Worm (Caenorhabditis elegans) whole organism, L4 larva: ENCODE results near the gene W06G6.10.

ENCODE experiments used
- F37D6.2 ChIP-seq: sonication (generic microtip); optimal IDR thresholded peaks from 2 replicates; lab custom pipeline; 2016; ENCODE audit warnings: mild to moderate bottlenecking, missing genetic modification characterization, missing compliant biosample characterization
- T20F7.1 ChIP-seq: fragments of 200-800 bp; sonication (Bioruptor generic); optimal IDR thresholded peaks from 2 replicates; lab custom pipeline; 2018; ENCODE audit warnings: mild to moderate bottlenecking, missing genetic modification characterization, missing compliant biosample characterization
- T26A8.4 ChIP-seq: fragments of 200-800 bp; sonication (Bioruptor generic); IDR thresholded peaks from 2 replicates; pipeline ENCODE4 v1.3.6; 2022; ENCODE audit warnings: missing genetic modification characterization, missing compliant biosample characterization
- Y5F2A.4 ChIP-seq: fragments of 200-800 bp; sonication (Bioruptor generic); optimal IDR thresholded peaks from 2 replicates; lab custom pipeline; 2018; ENCODE audit warnings: mild to moderate bottlenecking, missing genetic modification characterization, missing compliant biosample characterization
- aly-2 ChIP-seq: sonication (generic microtip); optimal IDR thresholded peaks from 2 replicates; lab custom pipeline; 2018; ENCODE audit warnings: missing biosample characterization, missing genetic modification characterization
- ama-1 ChIP-seq: fragments of 150-350 bp; optimal IDR thresholded peaks from 2 replicates; lab custom pipeline; 2014; ENCODE audit warnings: inconsistent platforms, mixed read lengths
- ceh-20 ChIP-seq: fragments of 200-800 bp; sonication (Bioruptor generic); IDR thresholded peaks from 2 replicates; pipeline ENCODE4 v1.3.6; 2022; ENCODE audit warnings: missing genetic modification reagents, missing genetic modification characterization, missing compliant biosample characterization
- daf-12 ChIP-seq: fragments of 150-350 bp; optimal IDR thresholded peaks from 2 replicates; lab custom pipeline; 2014; ENCODE audit warnings: missing biosample characterization, missing genetic modification reagents, missing genetic modification characterization
- daf-16 ChIP-seq, 3 experiments: sonication (generic microtip); optimal IDR thresholded peaks; 2 replicates each; lab custom pipeline; 2016 to 2017; ENCODE audit warnings: missing genetic modification characterization in 3 of 3, missing genetic modification reagents in 3 of 3, mild to moderate bottlenecking in 2 of 3, missing compliant biosample characterization in 2 of 3, missing biosample characterization in 1 of 3, moderate library complexity in 1 of 3
- daf-19 ChIP-seq: fragments of 200-800 bp; sonication (Bioruptor generic); conservative IDR thresholded peaks from 2 replicates; pipeline ENCODE4 v1.3.6; 2022; ENCODE audit warnings: missing genetic modification characterization, missing compliant biosample characterization
- dmd-6 ChIP-seq: fragments of 200-800 bp; sonication (Bioruptor generic); IDR thresholded peaks from 2 replicates; pipeline ENCODE4 v1.3.6; 2022; ENCODE audit warnings: missing genetic modification reagents, missing genetic modification characterization, missing compliant biosample characterization
- dmd-8 ChIP-seq: fragments of 200-800 bp; sonication (Bioruptor generic); IDR thresholded peaks from 2 replicates; pipeline ENCODE4 v1.3.6; 2022; ENCODE audit warnings: missing genetic modification characterization, missing compliant biosample characterization
- dve-1 ChIP-seq: sonication (generic microtip); optimal IDR thresholded peaks from 2 replicates; lab custom pipeline; 2017; ENCODE audit warnings: antibody characterized with exemption, mild to moderate bottlenecking, missing genetic modification characterization, missing compliant biosample characterization; ENCODE audit not compliant: insufficient read depth
- egl-27 ChIP-seq: sonication (generic microtip); optimal IDR thresholded peaks from 3 replicates; lab custom pipeline; 2017; ENCODE audit warnings: missing biosample characterization, missing genetic modification reagents, missing genetic modification characterization
- egl-43 ChIP-seq: fragments of 200-800 bp; sonication (Bioruptor generic); IDR thresholded peaks from 2 replicates; pipeline ENCODE4 v1.3.6; 2022; ENCODE audit warnings: missing genetic modification reagents, missing genetic modification characterization, missing compliant biosample characterization
- hlh-11 ChIP-seq: fragments of 200-800 bp; sonication (Bioruptor generic); optimal IDR thresholded peaks from 2 replicates; lab custom pipeline; 2018; ENCODE audit warnings: mild to moderate bottlenecking, missing genetic modification characterization, missing compliant biosample characterization
- hlh-30 ChIP-seq: sonication (generic microtip); optimal IDR thresholded peaks from 2 replicates; lab custom pipeline; 2017; ENCODE audit warnings: antibody characterized with exemption, mild to moderate bottlenecking, missing genetic modification characterization, missing compliant biosample characterization; ENCODE audit not compliant: insufficient read depth
- hmg-1.1 ChIP-seq: fragments of 200-800 bp; sonication (Bioruptor generic); IDR thresholded peaks from 2 replicates; pipeline ENCODE4 v1.3.6; 2022; ENCODE audit warnings: missing genetic modification reagents, missing genetic modification characterization, missing compliant biosample characterization
- lin-13 ChIP-seq: fragments of 150-350 bp; optimal IDR thresholded peaks from 2 replicates; lab custom pipeline; 2014; ENCODE audit warnings: missing biosample characterization, missing genetic modification reagents, missing genetic modification characterization
- lin-29 ChIP-seq: fragments of 200-800 bp; sonication (Bioruptor generic); IDR thresholded peaks from 2 replicates; pipeline ENCODE4 v1.3.6; 2022; ENCODE audit warnings: missing genetic modification reagents, missing genetic modification characterization, missing compliant biosample characterization
- lin-38 ChIP-seq: fragments of 200-800 bp; sonication (Bioruptor generic); IDR thresholded peaks from 2 replicates; pipeline ENCODE4 v1.3.6; 2022; ENCODE audit warnings: missing genetic modification reagents, missing genetic modification characterization, missing compliant biosample characterization
- madf-9 ChIP-seq: fragments of 200-800 bp; sonication (Bioruptor generic); conservative IDR thresholded peaks from 2 replicates; pipeline ENCODE4 v1.3.6; 2022; ENCODE audit warnings: missing genetic modification reagents, missing genetic modification characterization, missing compliant biosample characterization
- nhr-10 ChIP-seq: fragments of 150-350 bp; optimal IDR thresholded peaks from 2 replicates; lab custom pipeline; 2014; ENCODE audit warnings: missing biosample characterization, missing genetic modification characterization
- nhr-28 ChIP-seq: fragments of 150-350 bp; optimal IDR thresholded peaks from 2 replicates; lab custom pipeline; 2014; ENCODE audit warnings: missing biosample characterization, missing genetic modification characterization
- nhr-48 ChIP-seq: sonication (generic microtip); optimal IDR thresholded peaks from 2 replicates; lab custom pipeline; 2016; ENCODE audit warnings: mild to moderate bottlenecking, missing genetic modification characterization, missing compliant biosample characterization
- nhr-6 ChIP-seq: fragments of 150-350 bp; optimal IDR thresholded peaks from 2 replicates; lab custom pipeline; 2014; ENCODE audit warnings: missing biosample characterization, missing genetic modification characterization
- nhr-77 ChIP-seq: fragments of 150-350 bp; optimal IDR thresholded peaks from 2 replicates; lab custom pipeline; 2014; ENCODE audit warnings: missing biosample characterization, missing genetic modification characterization
- php-3 ChIP-seq: fragments of 200-800 bp; sonication (Bioruptor generic); IDR thresholded peaks from 2 replicates; pipeline ENCODE4 v1.3.6; 2022; ENCODE audit warnings: missing genetic modification reagents, missing genetic modification characterization, missing compliant biosample characterization
- pqm-1 ChIP-seq: sonication (generic microtip); optimal IDR thresholded peaks from 2 replicates; lab custom pipeline; 2017; ENCODE audit warnings: missing biosample characterization, missing genetic modification characterization
- saeg-2 ChIP-seq: fragments of 200-800 bp; sonication (Bioruptor generic); IDR thresholded peaks from 2 replicates; pipeline ENCODE4 v1.3.6; 2022; ENCODE audit warnings: missing genetic modification reagents, missing genetic modification characterization, missing compliant biosample characterization
- sdz-12 ChIP-seq: fragments of 200-800 bp; sonication (Bioruptor generic); optimal IDR thresholded peaks from 2 replicates; lab custom pipeline; 2018; ENCODE audit warnings: mild to moderate bottlenecking, missing genetic modification characterization, missing compliant biosample characterization
- set-16 ChIP-seq: fragments of 200-800 bp; sonication (Bioruptor generic); IDR thresholded peaks from 2 replicates; pipeline ENCODE4 v1.3.6; 2022; ENCODE audit warnings: missing genetic modification reagents, missing genetic modification characterization, missing compliant biosample characterization
- skn-1 ChIP-seq: fragments of 150-350 bp; optimal IDR thresholded peaks from 2 replicates; lab custom pipeline; 2014; ENCODE audit warnings: missing biosample characterization, missing genetic modification characterization
- snpc-1.2 ChIP-seq: fragments of 200-800 bp; sonication (Bioruptor generic); IDR thresholded peaks from 2 replicates; pipeline ENCODE4 v1.3.6; 2022; ENCODE audit warnings: missing genetic modification reagents, missing genetic modification characterization, missing compliant biosample characterization
- spr-1 ChIP-seq: sonication (generic microtip); optimal IDR thresholded peaks from 2 replicates; lab custom pipeline; 2016; ENCODE audit warnings: mild to moderate bottlenecking, missing genetic modification characterization, missing compliant biosample characterization
- tag-97 ChIP-seq: fragments of 200-800 bp; sonication (Bioruptor generic); IDR thresholded peaks from 2 replicates; pipeline ENCODE4 v1.3.6; 2022; ENCODE audit warnings: missing genetic modification characterization, missing compliant biosample characterization
- unc-39 ChIP-seq: sonication (generic microtip); optimal IDR thresholded peaks from 2 replicates; lab custom pipeline; 2017; ENCODE audit warnings: missing biosample characterization, missing genetic modification characterization
- unc-62 ChIP-seq, 3 experiments: fragments of 150-350 bp in 1 of 3; sonication (generic microtip); optimal IDR thresholded peaks in 2 of 3; peaks in 1 of 3; 1 replicate in 1 of 3; 2 replicates in 2 of 3; lab custom pipeline; 2014 to 2017; ENCODE audit warnings: missing biosample characterization in 3 of 3, missing genetic modification characterization in 3 of 3, missing genetic modification reagents in 3 of 3, missing genotype in 1 of 3
- vab-7 ChIP-seq: fragments of 200-800 bp; sonication (Bioruptor generic); IDR thresholded peaks from 2 replicates; pipeline ENCODE4 v1.3.6; 2022; ENCODE audit warnings: missing genetic modification reagents, missing genetic modification characterization, missing compliant biosample characterization
- zfp-2 ChIP-seq: sonication (generic microtip); optimal IDR thresholded peaks from 2 replicates; lab custom pipeline; 2016; ENCODE audit warnings: mild to moderate bottlenecking, missing genetic modification characterization, missing compliant biosample characterization
- zip-2 ChIP-seq: fragments of 150-350 bp; optimal IDR thresholded peaks from 2 replicates; lab custom pipeline; 2014; ENCODE audit warnings: missing biosample characterization, missing genetic modification characterization
- ztf-7 ChIP-seq: fragments of 150-350 bp; optimal IDR thresholded peaks from 2 replicates; lab custom pipeline; 2014; ENCODE audit warnings: missing biosample characterization, missing genetic modification characterization

W06G6.10 gene

DNA sequence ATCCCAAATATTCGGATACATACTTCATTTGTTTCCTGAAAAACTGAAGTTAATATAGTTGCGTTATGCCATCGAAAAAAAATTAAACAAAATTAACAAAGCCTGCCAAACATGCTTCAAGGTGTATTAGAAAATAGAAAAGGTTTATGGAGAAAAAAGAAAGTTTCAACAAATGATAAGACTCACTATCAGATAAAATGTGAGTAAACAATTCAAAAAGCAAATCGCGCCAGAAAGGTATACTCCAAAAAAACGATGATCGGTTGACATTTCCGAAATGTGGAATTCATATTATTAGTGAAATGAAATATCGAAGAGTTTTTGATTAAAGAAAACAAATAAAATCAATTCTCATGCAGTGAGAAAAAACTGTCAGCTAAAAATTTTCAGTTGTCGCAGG, 26.1 kb downstream of the W06G6.10 start, which contains the start of gene Y70C5A.3 (continued):
- TF ChIP-seq daf-12 (tag; lab: Kevin White, UChicago) (no peak), pqm-1 (tag; lab: Kevin White, UChicago) (peak; percentile 34), daf-19 (GFP tag; lab: Robert Waterston, UW) (no peak), unc-39 (tag; lab: Kevin White, UChicago) (no peak), T26A8.4 (no peak), hlh-30 (tag; lab: Kevin White, UChicago) (no peak), ztf-7 (tag; lab: Kevin White, UChicago) (no peak), spr-1 (tag; lab: Kevin White, UChicago) (no peak), unc-62 (GFP tag; optimal IDR thresholded peaks at IDR 0.05 in 1 of 2; lab: Kevin White, UChicago) (peak in 1 of 2 experiments; percentile 76), unc-62 (tag; optimal IDR thresholded peaks at IDR 0.05; lab: Kevin White, UChicago) (no peak), daf-16 (GFP tag; optimal IDR thresholded peaks at IDR 0.05; lab: Kevin White, UChicago) (no peak), daf-16 (tag; optimal IDR thresholded peaks at IDR 0.05; lab: Kevin White, UChicago) (peak; percentile 92)

- no peak for TF ChIP-seq unc-39 (tag; lab: Kevin White, UChicago)
- TF ChIP-seq lin-38 = no peak
- TF ChIP-seq unc-62 (GFP tag; optimal IDR thresholded peaks at IDR 0.05 in 1 of 2; lab: Kevin White, UChicago) = no peak
- TF ChIP-seq unc-62 (tag; optimal IDR thresholded peaks at IDR 0.05; lab: Kevin White, UChicago) = no peak
- no peak for TF ChIP-seq Y5F2A.4 (GFP tag; lab: Kevin White, UChicago)
- TF ChIP-seq lin-13 (GFP tag; lab: Kevin White, UChicago) = no peak
- no peak for TF ChIP-seq zip-2 (tag; lab: Kevin White, UChicago)
- TF ChIP-seq dmd-8 (GFP tag; lab: Robert Waterston, UW) = no peak
- no peak for TF ChIP-seq nhr-28 (tag; lab: Kevin White, UChicago)
- no peak for TF ChIP-seq T26A8.4
- TF ChIP-seq snpc-1.2 (GFP tag; lab: Robert Waterston, UW) = no peak
- no peak for TF ChIP-seq set-16
- TF ChIP-seq tag-97 (GFP tag; lab: Robert Waterston, UW) = no peak
These were observed 29.5 kb downstream of the W06G6.10 start, which contains the start of gene Y70C5A.4 for ce11 chrV:16617462-16617861. Y70C5A.4 (plus strand) TSS chrV:16617762.

- TF ChIP-seq pqm-1 (tag; lab: Kevin White, UChicago) (peak; percentile 29), zfp-2 (no peak), nhr-77 (tag; lab: Kevin White, UChicago) (no peak), nhr-28 (tag; lab: Kevin White, UChicago) (peak; percentile 59), dmd-6 (GFP tag; lab: Robert Waterston, UW) (peak; percentile 38; the same call in 1 of the 2 replicates), vab-7 (GFP tag; lab: Robert Waterston, UW) (no peak), nhr-6 (tag; lab: Kevin White, UChicago) (no peak), daf-16 (GFP tag; optimal IDR thresholded peaks at IDR 0.05; lab: Kevin White, UChicago) (no peak), daf-16 (tag; optimal IDR thresholded peaks at IDR 0.05; lab: Kevin White, UChicago) (peak; percentile 92), dve-1 (peak; percentile 23)
These were observed 36.1 kb downstream of the W06G6.10 start, which contains the start of gene srw-54 for ce11 chrV:16610791-16611385. srw-54 (plus strand) TSS chrV:16611335.

ce11 chrV:16610094-16610493, 36.9 kb downstream of the W06G6.10 start:
- TF ChIP-seq hlh-30 (tag; lab: Kevin White, UChicago) (no peak), hlh-11 (peak; percentile 21), nhr-48 (no peak), ceh-20 (GFP tag; lab: Robert Waterston, UW) (no peak), aly-2 (tag; lab: Kevin White, UChicago) (no peak), nhr-10 (tag; lab: Kevin White, UChicago) (no peak), T20F7.1 (GFP tag; lab: Kevin White, UChicago) (no peak), lin-29 (GFP tag; lab: Robert Waterston, UW) (no peak), egl-43 (no peak), hmg-1.1 (GFP tag; lab: Robert Waterston, UW) (no peak), tag-97 (GFP tag; lab: Robert Waterston, UW) (no peak), saeg-2 (GFP tag; lab: Robert Waterston, UW) (no peak), skn-1 (tag; lab: Kevin White, UChicago) (no peak), nhr-77 (tag; lab: Kevin White, UChicago) (peak; percentile 54), ama-1 (lab: Kevin White, UChicago) (no peak), zip-2 (tag; lab: Kevin White, UChicago) (no peak), F37D6.2 (tag; lab: Kevin White, UChicago) (no peak), nhr-6 (tag; lab: Kevin White, UChicago) (no peak), sdz-12 (GFP tag; lab: Kevin White, UChicago) (no peak), snpc-1.2 (GFP tag; lab: Robert Waterston, UW) (no peak), egl-27 (tag; lab: Kevin White, UChicago) (no peak), vab-7 (GFP tag; lab: Robert Waterston, UW) (no peak), unc-62 (GFP tag; optimal IDR thresholded peaks at IDR 0.05 in 1 of 2; lab: Kevin White, UChicago) (no peak), unc-62 (tag; optimal IDR thresholded peaks at IDR 0.05; lab: Kevin White, UChicago) (no peak), php-3 (GFP tag; lab: Robert Waterston, UW) (0 out of 2 replicates have a peak, but pooled peaks have one; percentile 9), madf-9 (GFP tag; lab: Robert Waterston, UW) (no peak)
